Worm (Caenorhabditis elegans) whole organism, late embryonic: ENCODE results near the gene ser-7.

Experiments used
- C08G9.2 ChIP-seq: sonication (generic microtip); optimal IDR thresholded peaks from 2 replicates; lab custom pipeline; 2016; ENCODE audit warnings: mild to moderate bottlenecking, missing genetic modification characterization, moderate library complexity, missing compliant biosample characterization
- T23F11.4 ChIP-seq: fragments of 200-800 bp; sonication (Bioruptor generic); optimal IDR thresholded peaks from 2 replicates; lab custom pipeline; 2018; ENCODE audit warnings: mild to moderate bottlenecking, missing genetic modification characterization, missing compliant biosample characterization
- ahr-1 ChIP-seq: sonication (generic microtip); optimal IDR thresholded peaks from 2 replicates; lab custom pipeline; 2016; ENCODE audit warnings: missing genetic modification characterization, missing compliant biosample characterization
- ama-1 ChIP-seq: fragments of 150-350 bp; optimal IDR thresholded peaks from 2 replicates; lab custom pipeline; 2014
- ceh-14 ChIP-seq: sonication (generic microtip); optimal IDR thresholded peaks from 2 replicates; lab custom pipeline; 2016; ENCODE audit warnings: missing genotype, missing genetic modification characterization, missing compliant biosample characterization
- ceh-19 ChIP-seq: fragments of 200-800 bp; sonication (Bioruptor generic); optimal IDR thresholded peaks from 2 replicates; lab custom pipeline; 2018; ENCODE audit warnings: mild to moderate bottlenecking, missing genetic modification characterization, missing compliant biosample characterization
- ceh-22 ChIP-seq: sonication (generic microtip); optimal IDR thresholded peaks from 2 replicates; lab custom pipeline; 2017; ENCODE audit warnings: missing biosample characterization, missing genetic modification characterization
- ceh-30 ChIP-seq: fragments of 150-350 bp; optimal IDR thresholded peaks from 2 replicates; lab custom pipeline; 2014; ENCODE audit warnings: missing biosample characterization, missing genetic modification characterization
- ceh-31 ChIP-seq: sonication (generic microtip); optimal IDR thresholded peaks from 2 replicates; lab custom pipeline; 2016; ENCODE audit warnings: missing genetic modification characterization, missing compliant biosample characterization
- ceh-45 ChIP-seq: fragments of 200-800 bp; sonication (Bioruptor generic); IDR thresholded peaks from 2 replicates; pipeline ENCODE4 v1.3.6; 2022; ENCODE audit warnings: missing genetic modification reagents, missing genetic modification characterization, missing compliant biosample characterization
- ceh-48 ChIP-seq: sonication (generic microtip); optimal IDR thresholded peaks from 2 replicates; lab custom pipeline; 2016; ENCODE audit warnings: missing genetic modification characterization, inconsistent platforms, missing compliant biosample characterization
- ceh-6 ChIP-seq: fragments of 200-800 bp; sonication (Bioruptor generic); optimal IDR thresholded peaks from 2 replicates; lab custom pipeline; 2018; ENCODE audit warnings: mild to moderate bottlenecking, missing genetic modification characterization, missing compliant biosample characterization
- ceh-9 ChIP-seq: sonication (generic microtip); optimal IDR thresholded peaks from 2 replicates; lab custom pipeline; 2016; ENCODE audit warnings: mild to moderate bottlenecking, missing genetic modification characterization, inconsistent platforms, missing compliant biosample characterization
- dve-1 ChIP-seq: sonication (generic microtip); optimal IDR thresholded peaks from 2 replicates; lab custom pipeline; 2017; ENCODE audit warnings: antibody characterized with exemption, mild to moderate bottlenecking, missing genetic modification characterization, missing compliant biosample characterization
- elt-2 ChIP-seq: sonication (generic microtip); optimal IDR thresholded peaks from 2 replicates; lab custom pipeline; 2016; ENCODE audit warnings: missing genetic modification reagents, missing genetic modification characterization, missing compliant biosample characterization
- elt-4 ChIP-seq: sonication (generic microtip); optimal IDR thresholded peaks from 2 replicates; lab custom pipeline; 2016; ENCODE audit warnings: missing genetic modification characterization, missing compliant biosample characterization
- eyg-1 ChIP-seq: sonication (generic microtip); optimal IDR thresholded peaks from 2 replicates; lab custom pipeline; 2016; ENCODE audit warnings: missing genotype, missing genetic modification characterization, missing compliant biosample characterization
- fkh-10 ChIP-seq: fragments of 150-350 bp; optimal IDR thresholded peaks from 2 replicates; lab custom pipeline; 2014; ENCODE audit warnings: missing biosample characterization, missing genetic modification reagents, missing genetic modification characterization
- fkh-6 ChIP-seq: sonication (generic microtip); optimal IDR thresholded peaks from 2 replicates; lab custom pipeline; 2016; ENCODE audit warnings: missing genetic modification characterization, missing compliant biosample characterization
- gmeb-2 ChIP-seq: sonication (generic microtip); optimal IDR thresholded peaks from 2 replicates; lab custom pipeline; 2016; ENCODE audit warnings: missing genetic modification characterization, inconsistent platforms, missing compliant biosample characterization
- hlh-15 ChIP-seq: sonication (generic microtip); optimal IDR thresholded peaks from 2 replicates; lab custom pipeline; 2016; ENCODE audit warnings: missing genetic modification characterization, missing compliant biosample characterization
- hlh-30 ChIP-seq: sonication (generic microtip); optimal IDR thresholded peaks from 2 replicates; lab custom pipeline; 2017; ENCODE audit warnings: antibody characterized with exemption, missing genetic modification characterization, missing compliant biosample characterization; ENCODE audit not compliant: insufficient read depth
- hlh-6 ChIP-seq: sonication (generic microtip); optimal IDR thresholded peaks from 2 replicates; lab custom pipeline; 2016; ENCODE audit warnings: missing genotype, missing genetic modification characterization, missing compliant biosample characterization
- madf-2 ChIP-seq: sonication (generic microtip); optimal IDR thresholded peaks from 2 replicates; lab custom pipeline; 2017; ENCODE audit warnings: missing genetic modification characterization, missing compliant biosample characterization
- mec-3 ChIP-seq: sonication (generic microtip); optimal IDR thresholded peaks from 2 replicates; lab custom pipeline; 2016; ENCODE audit warnings: borderline replicate concordance, missing genetic modification characterization, missing compliant biosample characterization
- nfya-1 ChIP-seq: sonication (generic microtip); optimal IDR thresholded peaks from 2 replicates; lab custom pipeline; 2017; ENCODE audit warnings: missing genetic modification characterization, mild to moderate bottlenecking, missing compliant biosample characterization, antibody characterized with exemption, moderate library complexity
- odd-2 ChIP-seq: sonication (generic microtip); optimal IDR thresholded peaks from 2 replicates; lab custom pipeline; 2017; ENCODE audit warnings: antibody characterized with exemption, mild to moderate bottlenecking, missing genetic modification characterization, missing compliant biosample characterization
- pag-3 ChIP-seq: sonication (generic microtip); optimal IDR thresholded peaks from 2 replicates; lab custom pipeline; 2016; ENCODE audit warnings: missing compliant biosample characterization, missing genetic modification characterization, borderline replicate concordance
- pat-9 ChIP-seq: fragments of 200-800 bp; sonication (Bioruptor generic); optimal IDR thresholded peaks from 2 replicates; lab custom pipeline; 2018; ENCODE audit warnings: mild to moderate bottlenecking, missing genetic modification characterization, moderate library complexity, missing compliant biosample characterization
- pax-1 ChIP-seq: fragments of 150-350 bp; optimal IDR thresholded peaks from 2 replicates; lab custom pipeline; 2014; ENCODE audit warnings: missing biosample characterization, missing genetic modification characterization
- pha-2 ChIP-seq: sonication (generic microtip); optimal IDR thresholded peaks from 2 replicates; lab custom pipeline; 2017; ENCODE audit warnings: mild to moderate bottlenecking, missing genetic modification characterization, missing compliant biosample characterization
- pha-4 ChIP-seq: fragments of 150-350 bp; optimal IDR thresholded peaks from 2 replicates; lab custom pipeline; 2018; ENCODE audit warnings: missing biosample characterization, missing genetic modification reagents, missing genetic modification characterization
- pqm-1 ChIP-seq: sonication (generic microtip); optimal IDR thresholded peaks from 2 replicates; lab custom pipeline; 2016; ENCODE audit warnings: missing genetic modification characterization, missing compliant biosample characterization
- pros-1 ChIP-seq: fragments of 150-350 bp; optimal IDR thresholded peaks from 2 replicates; lab custom pipeline; 2014; ENCODE audit warnings: missing biosample characterization, missing genetic modification reagents, missing genetic modification characterization
- sdc-2 ChIP-seq: sonication (generic microtip); optimal IDR thresholded peaks from 2 replicates; lab custom pipeline; 2016; ENCODE audit warnings: missing genotype, missing genetic modification characterization, missing compliant biosample characterization
- sox-2 ChIP-seq: fragments of 200-800 bp; sonication (Bioruptor generic); IDR thresholded peaks from 2 replicates; pipeline ENCODE4 v1.3.6; 2022; ENCODE audit warnings: missing genetic modification reagents, missing genetic modification characterization, missing compliant biosample characterization
- sox-4 ChIP-seq: sonication (generic microtip); optimal IDR thresholded peaks from 2 replicates; lab custom pipeline; 2017; ENCODE audit warnings: mild to moderate bottlenecking, missing genetic modification characterization, inconsistent platforms, missing compliant biosample characterization
- syd-9 ChIP-seq: sonication (generic microtip); optimal IDR thresholded peaks from 2 replicates; lab custom pipeline; 2016; ENCODE audit warnings: mild to moderate bottlenecking, missing genetic modification characterization, moderate library complexity, missing compliant biosample characterization
- tbx-2 ChIP-seq: sonication (generic microtip); optimal IDR thresholded peaks from 2 replicates; lab custom pipeline; 2016; ENCODE audit warnings: missing genetic modification characterization, missing compliant biosample characterization
- tbx-7 ChIP-seq: sonication (generic microtip); optimal IDR thresholded peaks from 2 replicates; lab custom pipeline; 2016; ENCODE audit warnings: missing genotype, missing genetic modification characterization, missing compliant biosample characterization
- unc-3 ChIP-seq, 2 experiments: fragments of 200-800 bp in 1 of 2; sonication (Bioruptor generic) in 1 of 2; sonication (generic microtip) in 1 of 2; conservative IDR thresholded peaks in 1 of 2; optimal IDR thresholded peaks in 1 of 2; 2 replicates each; pipeline versions ENCODE4 v1.3.6 to Lab custom; 2016 to 2022; ENCODE audit warnings: missing compliant biosample characterization in 2 of 2, missing genetic modification characterization in 2 of 2, missing genetic modification reagents in 1 of 2
- unc-42 ChIP-seq: sonication (generic microtip); optimal IDR thresholded peaks from 2 replicates; lab custom pipeline; 2016; ENCODE audit warnings: missing genotype, missing genetic modification characterization, missing compliant biosample characterization
- unc-55 ChIP-seq: sonication (generic microtip); optimal IDR thresholded peaks from 2 replicates; lab custom pipeline; 2017; ENCODE audit warnings: missing biosample characterization, missing genetic modification reagents, missing genetic modification characterization
- unc-86 ChIP-seq: sonication (generic microtip); optimal IDR thresholded peaks from 2 replicates; lab custom pipeline; 2016; ENCODE audit warnings: missing genetic modification characterization, missing compliant biosample characterization
- ztf-16 ChIP-seq: sonication (generic microtip); optimal IDR thresholded peaks from 2 replicates; lab custom pipeline; 2017; ENCODE audit warnings: missing genetic modification characterization, missing compliant biosample characterization

The ser-7 gene

DNA sequence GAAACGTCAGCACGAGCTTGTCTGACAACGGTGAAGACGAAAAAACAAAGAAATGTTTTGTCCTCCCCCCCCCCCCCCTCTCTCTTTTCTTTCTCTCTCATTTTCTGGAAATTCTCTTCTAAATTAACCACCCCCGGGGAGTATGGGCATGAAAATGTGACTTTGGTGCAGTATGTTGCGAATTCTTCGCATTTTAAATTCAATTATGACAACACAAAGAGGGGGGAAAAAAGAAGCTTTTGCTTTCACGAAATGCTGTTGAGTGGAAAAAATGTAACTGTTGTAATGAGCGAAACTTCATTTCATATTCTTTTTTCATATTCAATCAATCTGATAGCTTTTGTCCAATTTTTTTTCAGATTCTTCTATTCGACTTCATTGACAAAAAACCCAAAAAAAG lies 19.0 kb upstream of the ser-7 start:
- no peak for TF ChIP-seq unc-3 (GFP tag; conservative IDR thresholded peaks at IDR 0.05; lab: Robert Waterston, UW)
- TF ChIP-seq unc-3 (tag; optimal IDR thresholded peaks at IDR 0.05; lab: Kevin White, UChicago), result no peak
- no peak for TF ChIP-seq pros-1 (tag; lab: Kevin White, UChicago)
- peak; percentile 10 for TF ChIP-seq unc-42 (tag; lab: Kevin White, UChicago)
- no peak for TF ChIP-seq ceh-48 (tag; lab: Kevin White, UChicago)
- no peak for TF ChIP-seq ceh-14 (tag; lab: Kevin White, UChicago)
- no peak for TF ChIP-seq hlh-15 (tag; lab: Kevin White, UChicago)
- TF ChIP-seq sox-4 (tag; lab: Kevin White, UChicago), result no peak
- peak; percentile 35 for TF ChIP-seq ceh-31 (tag; lab: Kevin White, UChicago)

DNA sequence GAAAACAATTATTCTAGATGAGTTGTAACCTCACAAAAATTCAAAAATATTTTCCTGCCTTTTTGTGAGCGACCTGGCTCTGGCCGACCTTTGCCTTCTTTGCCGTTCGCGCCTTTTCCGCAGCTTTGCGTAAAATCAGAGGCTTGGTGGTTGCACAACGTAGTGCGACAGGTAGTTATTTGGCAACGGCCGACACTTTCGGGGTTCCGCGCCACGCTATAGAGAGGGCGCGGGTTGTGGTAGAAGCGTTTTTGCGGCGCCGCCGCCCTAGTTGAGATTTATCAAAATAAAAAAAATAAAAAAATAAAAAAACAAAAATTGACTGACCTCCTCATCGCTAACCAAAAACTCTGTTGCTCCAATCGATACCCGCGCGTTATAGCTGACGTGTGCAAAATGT lies 9.6 kb upstream of the ser-7 start:
- TF ChIP-seq pros-1 (tag; lab: Kevin White, UChicago) (no peak), pha-2 (tag; lab: Kevin White, UChicago) (no peak), gmeb-2 (no peak), odd-2 (tag; lab: Kevin White, UChicago) (no peak), elt-4 (tag; lab: Kevin White, UChicago) (no peak), nfya-1 (tag; lab: Kevin White, UChicago) (no peak), ceh-22 (tag; lab: Kevin White, UChicago) (no peak), sox-4 (tag; lab: Kevin White, UChicago) (no peak), C08G9.2 (tag; lab: Kevin White, UChicago) (no peak), pax-1 (tag; lab: Kevin White, UChicago) (no peak), ceh-9 (tag; lab: Kevin White, UChicago) (no peak), fkh-10 (GFP tag; lab: Kevin White, UChicago) (no peak), dve-1 (tag; lab: Kevin White, UChicago) (no peak), hlh-15 (tag; lab: Kevin White, UChicago) (no peak), ceh-6 (GFP tag; lab: Kevin White, UChicago) (no peak), pag-3 (no peak)

DNA sequence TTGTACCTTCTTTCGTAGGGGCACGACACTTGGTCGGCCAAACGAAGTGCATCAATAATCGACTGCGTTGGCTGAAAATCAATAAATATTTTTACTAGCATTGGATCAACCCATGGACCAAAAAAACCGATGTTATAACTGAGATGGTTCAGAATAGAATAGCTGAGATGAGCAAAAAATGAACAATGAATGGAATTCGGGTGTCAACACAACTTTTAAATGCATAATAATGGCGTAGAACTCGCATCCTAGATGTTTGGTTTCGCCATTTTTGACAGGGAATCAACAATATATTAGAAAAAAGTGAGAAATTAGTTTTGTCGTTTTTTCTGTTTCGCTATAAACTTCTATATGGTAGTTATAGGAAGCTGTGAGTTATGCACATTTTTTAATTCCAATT lies 9.1 kb upstream of the ser-7 start, which contains the start of gene F54G2.1:
Gene F54G2.1, minus strand, starts transcription at position 101 of the 400 bp plus-strand sequence.
- TF ChIP-seq tbx-7 (tag; lab: Kevin White, UChicago) (no peak), eyg-1 (tag; lab: Kevin White, UChicago) (no peak), fkh-10 (GFP tag; lab: Kevin White, UChicago) (no peak), hlh-6 (tag; lab: Kevin White, UChicago) (no peak), pha-4 (no peak), ztf-16 (no peak), unc-86 (tag; lab: Kevin White, UChicago) (no peak), ahr-1 (tag; lab: Kevin White, UChicago) (no peak), elt-2 (no peak), ceh-45 (GFP tag; lab: Robert Waterston, UW) (no peak)
- TF ChIP-seq, all 69 proteins: peak for 0

ce11 chrX:2667779-2668178 lies 5.6 kb upstream of the ser-7 start, which contains the start of gene C09B7.2:
C09B7.2 (plus strand) TSS chrX:2668127.
- no peak for TF ChIP-seq fkh-6 (tag; lab: Kevin White, UChicago)
- TF ChIP-seq ceh-30 (tag; lab: Kevin White, UChicago), result no peak
- peak; percentile 43 for TF ChIP-seq hlh-30
- no peak for TF ChIP-seq pat-9 (tag; lab: Kevin White, UChicago)
- no peak for TF ChIP-seq sox-2 (GFP tag; lab: Robert Waterston, UW)
- TF ChIP-seq tbx-7 (tag; lab: Kevin White, UChicago), result no peak
- TF ChIP-seq pag-3, result no peak
- no peak for TF ChIP-seq syd-9
- TF ChIP-seq ceh-31 (tag; lab: Kevin White, UChicago), result no peak
- no peak for TF ChIP-seq ama-1
- no peak for TF ChIP-seq dve-1 (tag; lab: Kevin White, UChicago)
- TF ChIP-seq mec-3 (tag; lab: Kevin White, UChicago), result no peak
- TF ChIP-seq fkh-10 (GFP tag; lab: Kevin White, UChicago), result no peak
- peak; percentile 56 for TF ChIP-seq unc-55 (GFP tag; lab: Kevin White, UChicago)
- no peak for TF ChIP-seq pha-4
- TF ChIP-seq ceh-19 (GFP tag; lab: Kevin White, UChicago), result no peak
- peak; percentile 41 for TF ChIP-seq ceh-48 (tag; lab: Kevin White, UChicago)
- no peak for TF ChIP-seq tbx-2 (tag; lab: Kevin White, UChicago)
- no peak for TF ChIP-seq ceh-22 (tag; lab: Kevin White, UChicago)
- TF ChIP-seq madf-2 (tag; lab: Kevin White, UChicago), result no peak
- TF ChIP-seq ceh-6 (GFP tag; lab: Kevin White, UChicago), result no peak
- no peak for TF ChIP-seq T23F11.4
- TF ChIP-seq sdc-2 (tag; lab: Kevin White, UChicago), result no peak
- no peak for TF ChIP-seq gmeb-2
- TF ChIP-seq pqm-1 (tag; lab: Kevin White, UChicago), result no peak
- peak; percentile 54 for TF ChIP-seq nfya-1 (tag; lab: Kevin White, UChicago)
- TF ChIP-seq odd-2 (tag; lab: Kevin White, UChicago), result no peak
